Worm (Caenorhabditis elegans) whole organism, L2 larva: ENCODE measurements around the gene meg-2.

Experiments used
- aly-2 ChIP-seq: fragments of 150-350 bp; optimal IDR thresholded peaks from 2 replicates; lab custom pipeline; 2014; ENCODE audit warnings: missing biosample characterization, missing genetic modification characterization
- ama-1 ChIP-seq: fragments of 150-350 bp; optimal IDR thresholded peaks from 2 replicates; lab custom pipeline; 2018; ENCODE audit warnings: inconsistent platforms
- elt-1 ChIP-seq: fragments of 150-350 bp; optimal IDR thresholded peaks from 2 replicates; lab custom pipeline; 2014; ENCODE audit warnings: missing biosample characterization, missing genetic modification characterization
- lin-39 ChIP-seq: fragments of 150-350 bp; optimal IDR thresholded peaks from 2 replicates; lab custom pipeline; 2014; ENCODE audit warnings: missing biosample characterization, missing genetic modification reagents, missing genetic modification characterization
- mbf-1 ChIP-seq: sonication (generic microtip); optimal IDR thresholded peaks from 2 replicates; lab custom pipeline; 2017; ENCODE audit warnings: missing biosample characterization, missing genetic modification characterization
- nhr-10 ChIP-seq: sonication (generic microtip); optimal IDR thresholded peaks from 2 replicates; lab custom pipeline; 2017; ENCODE audit warnings: missing biosample characterization, missing genetic modification characterization
- nhr-6 ChIP-seq: fragments of 150-350 bp; optimal IDR thresholded peaks from 2 replicates; lab custom pipeline; 2014; ENCODE audit warnings: missing biosample characterization, missing genetic modification characterization
- peb-1 ChIP-seq: fragments of 150-350 bp; optimal IDR thresholded peaks from 2 replicates; lab custom pipeline; 2014; ENCODE audit warnings: missing biosample characterization, missing genetic modification characterization
- unc-62 ChIP-seq: fragments of 150-350 bp; optimal IDR thresholded peaks from 2 replicates; lab custom pipeline; 2014; ENCODE audit warnings: missing biosample characterization, missing genetic modification reagents, missing genetic modification characterization

- TF ChIP-seq unc-62 (GFP tag; lab: Kevin White, UChicago) (no peak), nhr-10 (tag; lab: Kevin White, UChicago) (no peak), elt-1 (tag; lab: Kevin White, UChicago) (no peak), nhr-6 (tag; lab: Kevin White, UChicago) (no peak), aly-2 (tag; lab: Kevin White, UChicago) (no peak), mbf-1 (tag; lab: Kevin White, UChicago) (no peak), lin-39 (tag; lab: Kevin White, UChicago) (no peak), ama-1 (no peak), peb-1 (tag; lab: Kevin White, UChicago) (no peak)
Observed at ce11 chrX:13944184-13944583, 18.3 kb upstream of the meg-2 start.
